Worm (Caenorhabditis elegans): ENCODE data around the gene Y55B1BL.1.

DNA sequence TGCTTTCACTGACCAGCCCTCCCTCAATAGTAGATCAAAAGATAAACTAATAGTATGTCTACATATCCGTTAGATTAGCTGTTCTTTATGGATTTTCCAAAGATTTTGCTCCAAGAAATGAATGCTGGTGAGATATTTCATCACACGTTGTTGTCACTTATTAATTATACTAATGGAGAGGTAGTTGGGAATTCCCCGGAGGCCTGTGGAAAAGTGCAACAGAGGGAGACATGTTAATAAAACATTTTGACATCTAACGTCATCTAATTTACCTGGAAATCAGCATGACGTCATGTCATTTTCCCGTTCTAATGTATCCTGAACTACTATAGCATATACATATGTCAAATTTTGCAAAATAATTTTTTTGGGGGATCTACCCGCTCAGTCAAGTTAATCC, 49.2 kb upstream of the Y55B1BL.1 start:
- TF ChIP-seq klf-2 (GFP tag; conservative IDR thresholded peaks at IDR 0.05) (no peak), ref-1 (GFP tag; conservative IDR thresholded peaks at IDR 0.05) (no peak), flt-1 (GFP tag; IDR thresholded peaks at IDR 0.05) (no peak), T22C8.4 (GFP tag; IDR thresholded peaks at IDR 0.05) (no peak), tab-1 (GFP tag; IDR thresholded peaks at IDR 0.05) (no peak), ztf-23 (GFP tag; IDR thresholded peaks at IDR 0.05) (no peak), med-1 (GFP tag; optimal IDR thresholded peaks at IDR 0.05; ENCODE audit: insufficient read depth) (no peak), cog-1 (tag; optimal IDR thresholded peaks at IDR 0.05) (no peak)
